Worm (Caenorhabditis elegans) whole organism, late embryonic: ENCODE data around the gene nuc-1.
A peak's percentile ranks its signal among the peaks of the same experiment; 100 is the strongest.

Source experiments
- C08G9.2 ChIP-seq: sonication (generic microtip); optimal IDR thresholded peaks from 2 replicates; lab custom pipeline; 2016; ENCODE audit warnings: mild to moderate bottlenecking, missing genetic modification characterization, moderate library complexity, missing compliant biosample characterization
- F13H6.1 ChIP-seq: sonication (generic microtip); optimal IDR thresholded peaks from 2 replicates; lab custom pipeline; 2016; ENCODE audit warnings: missing genetic modification characterization, missing compliant biosample characterization
- K09A11.1 ChIP-seq: sonication (generic microtip); optimal IDR thresholded peaks from 2 replicates; lab custom pipeline; 2017; ENCODE audit warnings: antibody characterized with exemption, mild to moderate bottlenecking, missing genetic modification characterization, missing compliant biosample characterization; ENCODE audit not compliant: insufficient read depth
- ama-1 ChIP-seq: fragments of 150-350 bp; optimal IDR thresholded peaks from 2 replicates; lab custom pipeline; 2014
- ceh-14 ChIP-seq: sonication (generic microtip); optimal IDR thresholded peaks from 2 replicates; lab custom pipeline; 2016; ENCODE audit warnings: missing genotype, missing genetic modification characterization, missing compliant biosample characterization
- ceh-19 ChIP-seq: fragments of 200-800 bp; sonication (Bioruptor generic); optimal IDR thresholded peaks from 2 replicates; lab custom pipeline; 2018; ENCODE audit warnings: mild to moderate bottlenecking, missing genetic modification characterization, missing compliant biosample characterization
- ceh-22 ChIP-seq: sonication (generic microtip); optimal IDR thresholded peaks from 2 replicates; lab custom pipeline; 2017; ENCODE audit warnings: missing biosample characterization, missing genetic modification characterization
- ceh-24 ChIP-seq: sonication (generic microtip); optimal IDR thresholded peaks from 2 replicates; lab custom pipeline; 2016; ENCODE audit warnings: mild to moderate bottlenecking, missing genetic modification characterization, missing compliant biosample characterization
- ceh-30 ChIP-seq: fragments of 150-350 bp; optimal IDR thresholded peaks from 2 replicates; lab custom pipeline; 2014; ENCODE audit warnings: missing biosample characterization, missing genetic modification characterization
- ceh-31 ChIP-seq: sonication (generic microtip); optimal IDR thresholded peaks from 2 replicates; lab custom pipeline; 2016; ENCODE audit warnings: missing genetic modification characterization, missing compliant biosample characterization
- ceh-48 ChIP-seq: sonication (generic microtip); optimal IDR thresholded peaks from 2 replicates; lab custom pipeline; 2016; ENCODE audit warnings: missing genetic modification characterization, inconsistent platforms, missing compliant biosample characterization
- ceh-9 ChIP-seq: sonication (generic microtip); optimal IDR thresholded peaks from 2 replicates; lab custom pipeline; 2016; ENCODE audit warnings: mild to moderate bottlenecking, missing genetic modification characterization, inconsistent platforms, missing compliant biosample characterization
- dmd-4 ChIP-seq: sonication (generic microtip); optimal IDR thresholded peaks from 2 replicates; lab custom pipeline; 2016; ENCODE audit warnings: borderline replicate concordance, missing genetic modification characterization, missing compliant biosample characterization
- dve-1 ChIP-seq: sonication (generic microtip); optimal IDR thresholded peaks from 2 replicates; lab custom pipeline; 2017; ENCODE audit warnings: antibody characterized with exemption, mild to moderate bottlenecking, missing genetic modification characterization, missing compliant biosample characterization
- elt-2 ChIP-seq: sonication (generic microtip); optimal IDR thresholded peaks from 2 replicates; lab custom pipeline; 2016; ENCODE audit warnings: missing genetic modification reagents, missing genetic modification characterization, missing compliant biosample characterization
- elt-4 ChIP-seq: sonication (generic microtip); optimal IDR thresholded peaks from 2 replicates; lab custom pipeline; 2016; ENCODE audit warnings: missing genetic modification characterization, missing compliant biosample characterization
- eyg-1 ChIP-seq: sonication (generic microtip); optimal IDR thresholded peaks from 2 replicates; lab custom pipeline; 2016; ENCODE audit warnings: missing genotype, missing genetic modification characterization, missing compliant biosample characterization
- fax-1 ChIP-seq: sonication (generic microtip); optimal IDR thresholded peaks from 2 replicates; lab custom pipeline; 2016; ENCODE audit warnings: missing genotype, missing genetic modification characterization, missing compliant biosample characterization
- fkh-6 ChIP-seq: sonication (generic microtip); optimal IDR thresholded peaks from 2 replicates; lab custom pipeline; 2016; ENCODE audit warnings: missing genetic modification characterization, missing compliant biosample characterization
- gmeb-2 ChIP-seq: sonication (generic microtip); optimal IDR thresholded peaks from 2 replicates; lab custom pipeline; 2016; ENCODE audit warnings: missing genetic modification characterization, inconsistent platforms, missing compliant biosample characterization
- hlh-13 ChIP-seq: fragments of 200-800 bp; sonication (Bioruptor generic); optimal IDR thresholded peaks from 2 replicates; lab custom pipeline; 2018; ENCODE audit warnings: mild to moderate bottlenecking, missing genetic modification characterization, missing compliant biosample characterization
- hlh-6 ChIP-seq: sonication (generic microtip); optimal IDR thresholded peaks from 2 replicates; lab custom pipeline; 2016; ENCODE audit warnings: missing genotype, missing genetic modification characterization, missing compliant biosample characterization
- lim-6 ChIP-seq: sonication (generic microtip); optimal IDR thresholded peaks from 2 replicates; lab custom pipeline; 2016; ENCODE audit warnings: missing genetic modification characterization, missing compliant biosample characterization
- nfya-1 ChIP-seq: sonication (generic microtip); optimal IDR thresholded peaks from 2 replicates; lab custom pipeline; 2017; ENCODE audit warnings: missing genetic modification characterization, mild to moderate bottlenecking, missing compliant biosample characterization, antibody characterized with exemption, moderate library complexity
- nhr-11 ChIP-seq: fragments of 150-350 bp; optimal IDR thresholded peaks from 2 replicates; lab custom pipeline; 2014; ENCODE audit warnings: missing biosample characterization, missing genetic modification characterization
- nhr-232 ChIP-seq: sonication (generic microtip); optimal IDR thresholded peaks from 2 replicates; lab custom pipeline; 2016; ENCODE audit warnings: missing genetic modification characterization, missing compliant biosample characterization
- odd-2 ChIP-seq: sonication (generic microtip); optimal IDR thresholded peaks from 2 replicates; lab custom pipeline; 2017; ENCODE audit warnings: antibody characterized with exemption, mild to moderate bottlenecking, missing genetic modification characterization, missing compliant biosample characterization
- pax-1 ChIP-seq: fragments of 150-350 bp; optimal IDR thresholded peaks from 2 replicates; lab custom pipeline; 2014; ENCODE audit warnings: missing biosample characterization, missing genetic modification characterization
- pha-2 ChIP-seq: sonication (generic microtip); optimal IDR thresholded peaks from 2 replicates; lab custom pipeline; 2017; ENCODE audit warnings: mild to moderate bottlenecking, missing genetic modification characterization, missing compliant biosample characterization
- pha-4 ChIP-seq: fragments of 150-350 bp; optimal IDR thresholded peaks from 2 replicates; lab custom pipeline; 2018; ENCODE audit warnings: missing biosample characterization, missing genetic modification reagents, missing genetic modification characterization
- pros-1 ChIP-seq: fragments of 150-350 bp; optimal IDR thresholded peaks from 2 replicates; lab custom pipeline; 2014; ENCODE audit warnings: missing biosample characterization, missing genetic modification reagents, missing genetic modification characterization
- ref-2 ChIP-seq: sonication (generic microtip); optimal IDR thresholded peaks from 2 replicates; lab custom pipeline; 2016; ENCODE audit warnings: missing genetic modification characterization, missing compliant biosample characterization
- rnt-1 ChIP-seq: sonication (generic microtip); optimal IDR thresholded peaks from 2 replicates; lab custom pipeline; 2016; ENCODE audit warnings: missing genetic modification characterization, missing compliant biosample characterization
- sdc-2 ChIP-seq: sonication (generic microtip); optimal IDR thresholded peaks from 2 replicates; lab custom pipeline; 2016; ENCODE audit warnings: missing genotype, missing genetic modification characterization, missing compliant biosample characterization
- sox-2 ChIP-seq: fragments of 200-800 bp; sonication (Bioruptor generic); IDR thresholded peaks from 2 replicates; pipeline ENCODE4 v1.3.6; 2022; ENCODE audit warnings: missing genetic modification reagents, missing genetic modification characterization, missing compliant biosample characterization
- sox-4 ChIP-seq: sonication (generic microtip); optimal IDR thresholded peaks from 2 replicates; lab custom pipeline; 2017; ENCODE audit warnings: mild to moderate bottlenecking, missing genetic modification characterization, inconsistent platforms, missing compliant biosample characterization
- tbx-2 ChIP-seq: sonication (generic microtip); optimal IDR thresholded peaks from 2 replicates; lab custom pipeline; 2016; ENCODE audit warnings: missing genetic modification characterization, missing compliant biosample characterization
- tbx-7 ChIP-seq: sonication (generic microtip); optimal IDR thresholded peaks from 2 replicates; lab custom pipeline; 2016; ENCODE audit warnings: missing genotype, missing genetic modification characterization, missing compliant biosample characterization
- ttx-3 ChIP-seq: sonication (generic microtip); optimal IDR thresholded peaks from 2 replicates; lab custom pipeline; 2016; ENCODE audit warnings: missing genetic modification reagents, missing genetic modification characterization, missing compliant biosample characterization
- unc-3 ChIP-seq, 2 experiments: fragments of 200-800 bp in 1 of 2; sonication (Bioruptor generic) in 1 of 2; sonication (generic microtip) in 1 of 2; conservative IDR thresholded peaks in 1 of 2; optimal IDR thresholded peaks in 1 of 2; 2 replicates each; pipeline versions ENCODE4 v1.3.6 to Lab custom; 2016 to 2022; ENCODE audit warnings: missing compliant biosample characterization in 2 of 2, missing genetic modification characterization in 2 of 2, missing genetic modification reagents in 1 of 2
- unc-42 ChIP-seq: sonication (generic microtip); optimal IDR thresholded peaks from 2 replicates; lab custom pipeline; 2016; ENCODE audit warnings: missing genotype, missing genetic modification characterization, missing compliant biosample characterization
- zip-5 ChIP-seq: sonication (generic microtip); optimal IDR thresholded peaks from 2 replicates; lab custom pipeline; 2016; ENCODE audit warnings: missing genetic modification characterization, missing compliant biosample characterization
- ztf-16 ChIP-seq: sonication (generic microtip); optimal IDR thresholded peaks from 2 replicates; lab custom pipeline; 2017; ENCODE audit warnings: missing genetic modification characterization, missing compliant biosample characterization

Gene nuc-1

ce11 chrX:9539294-9540030, at the start of gene nuc-1:
TSS of gene nuc-1 (plus strand) at chrX:9539905.
- TF ChIP-seq elt-2 (tag; lab: Kevin White, UChicago): peak; percentile 16
- no peak for TF ChIP-seq ttx-3 (tag; lab: Kevin White, UChicago)
- no peak for TF ChIP-seq fkh-6 (tag; lab: Kevin White, UChicago)
- no peak for TF ChIP-seq ceh-19
- TF ChIP-seq, all 69 proteins: peak for 1

ce11 chrX:9491439-9491838, 48.3 kb upstream of the nuc-1 start:
- TF ChIP-seq ztf-16 (tag; lab: Kevin White, UChicago): no peak
- TF ChIP-seq ceh-9 (tag; lab: Kevin White, UChicago): no peak
- no peak for TF ChIP-seq elt-4 (tag; lab: Kevin White, UChicago)
- no peak for TF ChIP-seq ceh-22 (tag; lab: Kevin White, UChicago)
- no peak for TF ChIP-seq ceh-48
- no peak for TF ChIP-seq odd-2 (tag; lab: Kevin White, UChicago)
- TF ChIP-seq sdc-2 (tag; lab: Kevin White, UChicago): no peak
- no peak for TF ChIP-seq F13H6.1 (tag; lab: Kevin White, UChicago)
- TF ChIP-seq lim-6 (tag; lab: Kevin White, UChicago): no peak
- no peak for TF ChIP-seq ceh-24 (tag; lab: Kevin White, UChicago)
- no peak for TF ChIP-seq pax-1 (tag; lab: Kevin White, UChicago)
- TF ChIP-seq nhr-232 (tag; lab: Kevin White, UChicago): no peak
- TF ChIP-seq tbx-7 (tag; lab: Kevin White, UChicago): no peak
- no peak for TF ChIP-seq pha-4 (tag; lab: Kevin White, UChicago)
- no peak for TF ChIP-seq nhr-11 (tag; lab: Kevin White, UChicago)
- no peak for TF ChIP-seq dve-1 (tag; lab: Kevin White, UChicago)
- no peak for TF ChIP-seq ceh-14 (tag; lab: Kevin White, UChicago)
- no peak for TF ChIP-seq ama-1 (lab: Kevin White, UChicago)

- TF ChIP-seq hlh-13 (GFP tag; lab: Kevin White, UChicago): no peak
- TF ChIP-seq eyg-1 (tag; lab: Kevin White, UChicago): no peak
- TF ChIP-seq pha-2 (tag; lab: Kevin White, UChicago): peak; percentile 46
- no peak for TF ChIP-seq ceh-9 (tag; lab: Kevin White, UChicago)
- peak; percentile 1 for TF ChIP-seq tbx-2 (tag; lab: Kevin White, UChicago)
- peak; percentile 24 for TF ChIP-seq rnt-1 (tag; lab: Kevin White, UChicago)
- peak; percentile 49 for TF ChIP-seq hlh-6
- no peak for TF ChIP-seq gmeb-2 (tag; lab: Kevin White, UChicago)
- no peak for TF ChIP-seq unc-3 (GFP tag; conservative IDR thresholded peaks at IDR 0.05; lab: Robert Waterston, UW)
- TF ChIP-seq unc-3 (tag; optimal IDR thresholded peaks at IDR 0.05; lab: Kevin White, UChicago): no peak
- TF ChIP-seq ama-1 (lab: Kevin White, UChicago): no peak
- TF ChIP-seq pros-1 (tag; lab: Kevin White, UChicago): no peak
- no peak for TF ChIP-seq ceh-31 (tag; lab: Kevin White, UChicago)
- TF ChIP-seq C08G9.2: no peak
Measured at ce11 chrX:9494661-9495060, 45.0 kb upstream of the nuc-1 start.

ce11 chrX:9499355-9499754, 40.4 kb upstream of the nuc-1 start:
- no peak for TF ChIP-seq ceh-30
- TF ChIP-seq ref-2: no peak
- TF ChIP-seq sox-4 (tag; lab: Kevin White, UChicago): no peak
- TF ChIP-seq nfya-1 (tag; lab: Kevin White, UChicago): no peak
- no peak for TF ChIP-seq sox-2 (GFP tag; lab: Robert Waterston, UW)
- TF ChIP-seq tbx-2 (tag; lab: Kevin White, UChicago): no peak
- no peak for TF ChIP-seq dmd-4 (tag; lab: Kevin White, UChicago)
- TF ChIP-seq pax-1 (tag; lab: Kevin White, UChicago): no peak
- no peak for TF ChIP-seq unc-42
- TF ChIP-seq K09A11.1: no peak
- no peak for TF ChIP-seq ceh-24 (tag; lab: Kevin White, UChicago)
- no peak for TF ChIP-seq zip-5 (tag; lab: Kevin White, UChicago)
- TF ChIP-seq fax-1 (tag; lab: Kevin White, UChicago): no peak
- no peak for TF ChIP-seq ttx-3 (tag; lab: Kevin White, UChicago)
- TF ChIP-seq hlh-13 (GFP tag; lab: Kevin White, UChicago): no peak
